Fruit fly (Drosophila melanogaster): ENCODE results near the gene CG12991.

CG12991 gene

dm6 chrX:17570912-17571609 is 8.6 kb upstream of the CG12991 start:
- no peak for TF ChIP-seq CG10366 (GFP tag; IDR thresholded peaks at IDR 0.05)
- peak; percentile 55 for TF ChIP-seq Med (GFP tag)
- TF ChIP-seq CG11247 (GFP tag; IDR thresholded peaks at IDR 0.05) = no peak
- no peak for TF ChIP-seq CG2116 (GFP tag; optimal IDR thresholded peaks at IDR 0.05)
- 0 out of 2 replicates have a peak, but pooled peaks have one; percentile 11 for TF ChIP-seq Drgx (GFP tag; IDR thresholded peaks at IDR 0.05)
- peak; percentile 21 for TF ChIP-seq nom (GFP tag; optimal IDR thresholded peaks at IDR 0.05)
- no peak for TF ChIP-seq Fer3 (tag; optimal IDR thresholded peaks at IDR 0.05)
- no peak for TF ChIP-seq mirr (GFP tag; optimal IDR thresholded peaks at IDR 0.05)
- peak; percentile 40 for TF ChIP-seq sens (GFP tag)
- TF ChIP-seq Ets65A (GFP tag) = peak; percentile 7
- peak; percentile 48; the same call in 1 of the 3 replicates for TF ChIP-seq HLH4C (GFP tag; IDR thresholded peaks at IDR 0.05; ENCODE audit: partially characterized antibody)
- no peak for TF ChIP-seq B-H1 (GFP tag; IDR thresholded peaks at IDR 0.05)
- TF ChIP-seq vnd (GFP tag; IDR thresholded peaks at IDR 0.05; ENCODE audit: partially characterized antibody) = 0 out of 3 replicates have a peak, but pooled peaks have one; percentile 21
- no peak for TF ChIP-seq CG18599 (GFP tag; optimal IDR thresholded peaks at IDR 0.05)
- no peak for TF ChIP-seq Usf (GFP tag; optimal IDR thresholded peaks at IDR 0.05)
- 0 out of 3 replicates have a peak, but pooled peaks have one; percentile 16 for TF ChIP-seq row (GFP tag; IDR thresholded peaks at IDR 0.05)
- TF ChIP-seq bsh (GFP tag; optimal IDR thresholded peaks at IDR 0.05) = peak in 1 of 2 experiments; percentile 8

dm6 chrX:17575846-17576245 is 3.8 kb upstream of the CG12991 start:
- no peak for TF ChIP-seq CG4424 (GFP tag; optimal IDR thresholded peaks at IDR 0.05)
- no peak for TF ChIP-seq crc (GFP tag; optimal IDR thresholded peaks at IDR 0.05)
- TF ChIP-seq hbn (GFP tag; IDR thresholded peaks at IDR 0.05; ENCODE audit: partially characterized antibody) = no peak
- TF ChIP-seq CG32767 (GFP tag; IDR thresholded peaks at IDR 0.05) = no peak
- TF ChIP-seq Poxn (GFP tag; IDR thresholded peaks at IDR 0.05) = no peak
- no peak for TF ChIP-seq Oli (tag; optimal IDR thresholded peaks at IDR 0.05)
- TF ChIP-seq HLH4C (GFP tag; IDR thresholded peaks at IDR 0.05; ENCODE audit: partially characterized antibody) = no peak
- no peak for TF ChIP-seq CG8359 (GFP tag; optimal IDR thresholded peaks at IDR 0.05; ENCODE audit: borderline replicate concordance)
- 0 out of 2 replicates have a peak, but pooled peaks have one; percentile 11 for TF ChIP-seq CG32532 (GFP tag; IDR thresholded peaks at IDR 0.05)
- TF ChIP-seq CG6813 (GFP tag; optimal IDR thresholded peaks at IDR 0.05) = no peak
- TF ChIP-seq cwo (GFP tag; optimal IDR thresholded peaks at IDR 0.05) = no peak
- no peak for TF ChIP-seq CG11093 (GFP tag; IDR thresholded peaks at IDR 0.05)
- TF ChIP-seq B-H1 (GFP tag; IDR thresholded peaks at IDR 0.05) = no peak
- peak; percentile 62 for TF ChIP-seq Med (GFP tag)
- no peak for TF ChIP-seq CG5953 (GFP tag; IDR thresholded peaks at IDR 0.05)
- TF ChIP-seq unc-4 (GFP tag; IDR thresholded peaks at IDR 0.05; ENCODE audit: partially characterized antibody) = no peak
- no peak for TF ChIP-seq Tbp (GFP tag; optimal IDR thresholded peaks at IDR 0.05)

- no peak for TF ChIP-seq CG11696 (GFP tag; IDR thresholded peaks at IDR 0.05)
- TF ChIP-seq Drgx (GFP tag; IDR thresholded peaks at IDR 0.05) = no peak
- TF ChIP-seq hbn (GFP tag; IDR thresholded peaks at IDR 0.05; ENCODE audit: partially characterized antibody) = no peak
- no peak for TF ChIP-seq CG8281 (tag; optimal IDR thresholded peaks at IDR 0.05)
- no peak for TF ChIP-seq oc (tag; optimal IDR thresholded peaks at IDR 0.05)
- no peak for TF ChIP-seq z (GFP tag; IDR thresholded peaks at IDR 0.05)
- TF ChIP-seq Nf-YB (GFP tag; optimal IDR thresholded peaks at IDR 0.05) = peak; percentile 60
- no peak for TF ChIP-seq sima (GFP tag; optimal IDR thresholded peaks at IDR 0.05)
- no peak for TF ChIP-seq CG11093 (GFP tag; IDR thresholded peaks at IDR 0.05)
- no peak for TF ChIP-seq Awh (GFP tag; IDR thresholded peaks at IDR 0.05)
- TF ChIP-seq grn (GFP tag; optimal IDR thresholded peaks at IDR 0.05) = peak; percentile 28
- TF ChIP-seq gcm2 (GFP tag; optimal IDR thresholded peaks at IDR 0.05) = no peak
- no peak for TF ChIP-seq kay (GFP tag; optimal IDR thresholded peaks at IDR 0.05)
- peak; percentile 49 for TF ChIP-seq Nf-YC (tag; optimal IDR thresholded peaks at IDR 0.05)
- no peak for TF ChIP-seq gce (GFP tag; IDR thresholded peaks at IDR 0.05)
- no peak for TF ChIP-seq CG4707 (GFP tag; optimal IDR thresholded peaks at IDR 0.05)
- peak; percentile 21; the same call in 1 of the 3 replicates for TF ChIP-seq row (GFP tag; IDR thresholded peaks at IDR 0.05)
- TF ChIP-seq stwl (tag; optimal IDR thresholded peaks at IDR 0.05) = no peak
- peak; percentile 80 for TF ChIP-seq exex (tag; optimal IDR thresholded peaks at IDR 0.05)
These were observed 3.1 kb upstream of the CG12991 start for dm6 chrX:17576606-17577005.

Measured in whole organism, embryonic.